Fruit fly (Drosophila melanogaster): ENCODE results near the gene QIL1.
A peak's percentile ranks its signal among the peaks of the same experiment; 100 is the strongest.

Gene QIL1

dm6 chr3L:17506005-17506760 is 40.4 kb downstream of the QIL1 start:
- TF ChIP-seq Hr78 (GFP tag; optimal IDR thresholded peaks at IDR 0.05) (no peak), foxo (GFP tag; optimal IDR thresholded peaks at IDR 0.05) (peak in 1 of 2 experiments; percentile 81), h (GFP tag; optimal IDR thresholded peaks at IDR 0.05) (peak; percentile 79), HLH106 (tag; optimal IDR thresholded peaks at IDR 0.05) (peak; percentile 69), Sp1 (GFP tag; optimal IDR thresholded peaks at IDR 0.05) (peak; percentile 71), rgr (GFP tag; optimal IDR thresholded peaks at IDR 0.05) (peak; percentile 67), Mio (GFP tag; optimal IDR thresholded peaks at IDR 0.05) (no peak), Vsx2 (GFP tag; optimal IDR thresholded peaks at IDR 0.05; ENCODE audit: partially characterized antibody) (no peak), ey (GFP tag; optimal IDR thresholded peaks at IDR 0.05) (peak; percentile 77), fru (GFP tag; optimal IDR thresholded peaks at IDR 0.05) (peak; percentile 73), psq (GFP tag; optimal IDR thresholded peaks at IDR 0.05) (peak; percentile 72), Rel (GFP tag; optimal IDR thresholded peaks at IDR 0.05) (no peak), Rel (tag; optimal IDR thresholded peaks at IDR 0.05) (peak; percentile 14), dmrt93B (GFP tag; optimal IDR thresholded peaks at IDR 0.05) (peak; percentile 31), OdsH (GFP tag; optimal IDR thresholded peaks at IDR 0.05) (peak; percentile 76), br (GFP tag; optimal IDR thresholded peaks at IDR 0.05) (peak; percentile 54), jim (GFP tag; optimal IDR thresholded peaks at IDR 0.05) (no peak)

DNA sequence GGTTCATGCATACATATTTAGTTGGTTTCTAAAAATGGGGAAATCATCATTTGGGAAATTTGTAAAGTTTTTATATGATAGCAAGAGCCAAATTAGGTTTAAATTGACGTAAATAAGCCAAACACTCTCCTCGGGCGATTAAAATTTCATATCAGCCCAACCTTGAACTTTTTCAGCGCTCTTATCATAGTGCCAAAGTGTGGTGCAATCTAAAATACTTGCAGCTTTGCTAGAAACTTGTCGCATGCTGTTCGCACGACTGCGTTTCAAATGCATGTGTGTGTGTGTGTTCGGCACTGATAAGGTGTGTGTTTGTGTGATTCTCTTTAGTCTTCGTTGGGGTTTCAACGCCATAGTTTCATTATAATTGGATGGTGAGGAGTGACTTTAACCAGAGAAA is 41.1 kb downstream of the QIL1 start:
- TF ChIP-seq HLH106 (tag; optimal IDR thresholded peaks at IDR 0.05), result peak; percentile 15
- peak; percentile 38 for TF ChIP-seq rgr (GFP tag; optimal IDR thresholded peaks at IDR 0.05)
- peak; percentile 5 for TF ChIP-seq h (GFP tag; optimal IDR thresholded peaks at IDR 0.05)
- no peak for TF ChIP-seq Dif (GFP tag; optimal IDR thresholded peaks at IDR 0.05; ENCODE audit: partially characterized antibody)
- peak in 1 of 2 experiments; percentile 11 for TF ChIP-seq foxo (GFP tag; optimal IDR thresholded peaks at IDR 0.05)
- no peak for TF ChIP-seq Mio (GFP tag; optimal IDR thresholded peaks at IDR 0.05)

- no peak for TF ChIP-seq brk (GFP tag; optimal IDR thresholded peaks at IDR 0.05)
Observed at dm6 chr3L:17513492-17513891, 47.7 kb downstream of the QIL1 start.

- TF ChIP-seq h (GFP tag; optimal IDR thresholded peaks at IDR 0.05), result peak; percentile 69
- peak; percentile 78 for TF ChIP-seq woc (GFP tag; optimal IDR thresholded peaks at IDR 0.05)
- TF ChIP-seq pan (optimal IDR thresholded peaks at IDR 0.05), result no peak
- TF ChIP-seq Mio (GFP tag; optimal IDR thresholded peaks at IDR 0.05), result no peak
- no peak for TF ChIP-seq jim (GFP tag; optimal IDR thresholded peaks at IDR 0.05)
- peak; percentile 45 for TF ChIP-seq br (GFP tag; optimal IDR thresholded peaks at IDR 0.05)
- TF ChIP-seq Dfd (GFP tag; optimal IDR thresholded peaks at IDR 0.05), result no peak
- TF ChIP-seq dl (GFP tag; optimal IDR thresholded peaks at IDR 0.05; ENCODE audit: insufficient read depth in 1 of 2, partially characterized antibody in 2 of 2), result no peak
- peak; percentile 88 for TF ChIP-seq Myc (optimal IDR thresholded peaks at IDR 0.05)
- TF ChIP-seq brk (GFP tag; optimal IDR thresholded peaks at IDR 0.05), result no peak
- peak; percentile 59 for TF ChIP-seq CG9705 (GFP tag; optimal IDR thresholded peaks at IDR 0.05)
- no peak for TF ChIP-seq N (GFP tag; optimal IDR thresholded peaks at IDR 0.05)
- TF ChIP-seq Vsx2 (GFP tag; optimal IDR thresholded peaks at IDR 0.05; ENCODE audit: partially characterized antibody), result no peak
- TF ChIP-seq Hnf4 (GFP tag; optimal IDR thresholded peaks at IDR 0.05), result no peak
- TF ChIP-seq OdsH (GFP tag; optimal IDR thresholded peaks at IDR 0.05), result peak; percentile 46
- TF ChIP-seq usp (GFP tag; optimal IDR thresholded peaks at IDR 0.05), result no peak
- TF ChIP-seq Jra (GFP tag; optimal IDR thresholded peaks at IDR 0.05), result peak; percentile 69
- peak; percentile 70 for TF ChIP-seq dmrt93B (GFP tag; optimal IDR thresholded peaks at IDR 0.05)
- TF ChIP-seq ey (GFP tag; optimal IDR thresholded peaks at IDR 0.05), result peak; percentile 44
- TF ChIP-seq CrebA (GFP tag; optimal IDR thresholded peaks at IDR 0.05; ENCODE audit: borderline replicate concordance), result no peak
- no peak for TF ChIP-seq Hr78 (GFP tag; optimal IDR thresholded peaks at IDR 0.05)
- peak; percentile 46 for TF ChIP-seq GATAd (GFP tag; optimal IDR thresholded peaks at IDR 0.05)
- peak; percentile 52 for TF ChIP-seq Hr83 (GFP tag; optimal IDR thresholded peaks at IDR 0.05; ENCODE audit: poor library complexity, severe bottlenecking)
- peak; percentile 79 for TF ChIP-seq rgr (GFP tag; optimal IDR thresholded peaks at IDR 0.05)
- TF ChIP-seq fru (GFP tag; optimal IDR thresholded peaks at IDR 0.05), result peak; percentile 40
- TF ChIP-seq psq (GFP tag; optimal IDR thresholded peaks at IDR 0.05), result peak; percentile 67
- peak in 1 of 2 experiments; percentile 74 for TF ChIP-seq foxo (GFP tag; optimal IDR thresholded peaks at IDR 0.05)
- peak; percentile 74 for TF ChIP-seq dsf (GFP tag; optimal IDR thresholded peaks at IDR 0.05; ENCODE audit: borderline replicate concordance)
- TF ChIP-seq Dif (GFP tag; optimal IDR thresholded peaks at IDR 0.05; ENCODE audit: partially characterized antibody), result no peak
- TF ChIP-seq lola (GFP tag; optimal IDR thresholded peaks at IDR 0.05), result no peak
- TF ChIP-seq sv (GFP tag; optimal IDR thresholded peaks at IDR 0.05), result peak; percentile 73
- no peak for TF ChIP-seq Rel (GFP tag; optimal IDR thresholded peaks at IDR 0.05)
- no peak for TF ChIP-seq Rel (tag; optimal IDR thresholded peaks at IDR 0.05)
- peak; percentile 62 for TF ChIP-seq HLH106 (tag; optimal IDR thresholded peaks at IDR 0.05)
- no peak for TF ChIP-seq Abd-B (GFP tag; optimal IDR thresholded peaks at IDR 0.05)
- TF ChIP-seq sage (GFP tag; optimal IDR thresholded peaks at IDR 0.05), result no peak
- TF ChIP-seq CG32264 (GFP tag; optimal IDR thresholded peaks at IDR 0.05), result peak; percentile 57
- TF ChIP-seq Sp1 (GFP tag; optimal IDR thresholded peaks at IDR 0.05), result peak; percentile 61
Observed at dm6 chr3L:17513893-17514616, 48.3 kb downstream of the QIL1 start, which contains the start of the genes U4-U6-60K and CG7564. U4-U6-60K (minus strand) TSS chr3L:17513912. CG7564 (plus strand) TSS chr3L:17514298.

Data from whole organism, wandering third instar larva.